Worm (Caenorhabditis elegans): Measurements from ENCODE around the gene C49A9.4.

C49A9.4 gene

ce11 chrIV:6219429-6219828, at the start of gene C49A9.4:
C49A9.4 (plus strand) TSS chrIV:6219693.
- TF ChIP-seq ama-1 (optimal IDR thresholded peaks at IDR 0.05): no peak
- no peak for TF ChIP-seq tra-4 (tag; optimal IDR thresholded peaks at IDR 0.05)
- TF ChIP-seq flt-1 (GFP tag; IDR thresholded peaks at IDR 0.05): no peak
- TF ChIP-seq tbx-37 (GFP tag; conservative IDR thresholded peaks at IDR 0.05): no peak
- no peak for TF ChIP-seq ceh-13 (GFP tag; optimal IDR thresholded peaks at IDR 0.05)
- TF ChIP-seq scrt-1 (GFP tag; IDR thresholded peaks at IDR 0.05): no peak
- TF ChIP-seq hmbx-1 (tag; optimal IDR thresholded peaks at IDR 0.05): no peak
- TF ChIP-seq hnd-1 (tag; optimal IDR thresholded peaks at IDR 0.05): no peak
- no peak for TF ChIP-seq sea-1 (GFP tag; conservative IDR thresholded peaks at IDR 0.05)

- no peak for TF ChIP-seq ceh-36 (tag; optimal IDR thresholded peaks at IDR 0.05)
- TF ChIP-seq flt-1 (GFP tag; IDR thresholded peaks at IDR 0.05): no peak
- no peak for TF ChIP-seq hnd-1 (tag; optimal IDR thresholded peaks at IDR 0.05)
- TF ChIP-seq hmbx-1 (tag; optimal IDR thresholded peaks at IDR 0.05): no peak
- no peak for TF ChIP-seq sea-1 (GFP tag; conservative IDR thresholded peaks at IDR 0.05)
- no peak for TF ChIP-seq tra-4 (tag; optimal IDR thresholded peaks at IDR 0.05)
- TF ChIP-seq B0310.2 (tag; optimal IDR thresholded peaks at IDR 0.05): no peak
- no peak for TF ChIP-seq ama-1 (optimal IDR thresholded peaks at IDR 0.05)
- no peak for TF ChIP-seq ceh-13 (GFP tag; optimal IDR thresholded peaks at IDR 0.05)
- no peak for TF ChIP-seq scrt-1 (GFP tag; IDR thresholded peaks at IDR 0.05)
- no peak for TF ChIP-seq ets-7 (tag; optimal IDR thresholded peaks at IDR 0.05)
- TF ChIP-seq hmg-4 (GFP tag; optimal IDR thresholded peaks at IDR 0.05): no peak
- TF ChIP-seq tbx-11 (GFP tag; IDR thresholded peaks at IDR 0.05): no peak
Observed at ce11 chrIV:6172959-6173358, 46.5 kb upstream of the C49A9.4 start.

ce11 chrIV:6177383-6177782, 42.1 kb upstream of the C49A9.4 start:
- TF ChIP-seq flt-1 (GFP tag; IDR thresholded peaks at IDR 0.05) (no peak), ets-7 (tag; optimal IDR thresholded peaks at IDR 0.05) (no peak), pes-1 (GFP tag; IDR thresholded peaks at IDR 0.05) (no peak), hmg-4 (GFP tag; optimal IDR thresholded peaks at IDR 0.05) (no peak), tbx-37 (GFP tag; conservative IDR thresholded peaks at IDR 0.05) (no peak), hnd-1 (tag; optimal IDR thresholded peaks at IDR 0.05) (no peak), tbx-11 (GFP tag; IDR thresholded peaks at IDR 0.05) (no peak), ama-1 (optimal IDR thresholded peaks at IDR 0.05) (no peak), ceh-36 (tag; optimal IDR thresholded peaks at IDR 0.05) (no peak), B0310.2 (tag; optimal IDR thresholded peaks at IDR 0.05) (no peak), F13C5.2 (tag; optimal IDR thresholded peaks at IDR 0.05) (no peak), aly-1 (tag; optimal IDR thresholded peaks at IDR 0.05) (no peak), scrt-1 (GFP tag; IDR thresholded peaks at IDR 0.05) (no peak), sea-1 (GFP tag; conservative IDR thresholded peaks at IDR 0.05) (no peak), tra-4 (tag; optimal IDR thresholded peaks at IDR 0.05) (no peak), ceh-13 (GFP tag; optimal IDR thresholded peaks at IDR 0.05) (no peak)

- no peak for TF ChIP-seq tbx-37 (GFP tag; conservative IDR thresholded peaks at IDR 0.05)
- TF ChIP-seq hmg-4 (GFP tag; optimal IDR thresholded peaks at IDR 0.05): no peak
- no peak for TF ChIP-seq tra-4 (tag; optimal IDR thresholded peaks at IDR 0.05)
- no peak for TF ChIP-seq B0310.2 (tag; optimal IDR thresholded peaks at IDR 0.05)
- TF ChIP-seq scrt-1 (GFP tag; IDR thresholded peaks at IDR 0.05): no peak
- TF ChIP-seq ama-1 (optimal IDR thresholded peaks at IDR 0.05): no peak
- TF ChIP-seq hnd-1 (tag; optimal IDR thresholded peaks at IDR 0.05): no peak
- no peak for TF ChIP-seq pes-1 (GFP tag; IDR thresholded peaks at IDR 0.05)
- no peak for TF ChIP-seq sea-1 (GFP tag; conservative IDR thresholded peaks at IDR 0.05)
- TF ChIP-seq hmbx-1 (tag; optimal IDR thresholded peaks at IDR 0.05): no peak
- TF ChIP-seq flt-1 (GFP tag; IDR thresholded peaks at IDR 0.05): no peak
- no peak for TF ChIP-seq ceh-13 (GFP tag; optimal IDR thresholded peaks at IDR 0.05)
- no peak for TF ChIP-seq F13C5.2 (tag; optimal IDR thresholded peaks at IDR 0.05)
- TF ChIP-seq tbx-11 (GFP tag; IDR thresholded peaks at IDR 0.05): no peak
- no peak for TF ChIP-seq ets-7 (tag; optimal IDR thresholded peaks at IDR 0.05)
- no peak for TF ChIP-seq ceh-36 (tag; optimal IDR thresholded peaks at IDR 0.05)
- no peak for TF ChIP-seq aly-1 (tag; optimal IDR thresholded peaks at IDR 0.05)
Observed at ce11 chrIV:6183757-6184156, 35.7 kb upstream of the C49A9.4 start, which contains the start of gene unc-77. unc-77 (minus strand) TSS chrIV:6183857.

DNA sequence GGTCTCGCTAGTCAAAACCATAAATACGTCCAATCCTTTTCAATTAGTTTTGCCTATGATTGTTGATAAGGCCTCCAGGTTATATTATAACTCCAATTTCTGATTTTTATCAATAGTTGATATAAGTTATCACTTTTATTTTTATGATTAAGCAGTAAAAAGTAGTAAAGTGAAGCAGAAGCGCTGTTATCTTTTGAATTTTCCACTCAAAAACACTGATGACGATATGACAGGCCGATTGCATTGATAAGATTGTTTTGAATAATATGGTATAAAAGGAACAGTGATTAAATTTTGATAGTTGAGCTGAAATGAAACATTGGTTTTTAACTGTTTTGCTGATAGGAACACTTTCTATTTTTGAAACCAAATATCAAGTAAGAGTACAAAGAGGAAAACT, 33.9 kb upstream of the C49A9.4 start, which contains the start of gene asp-9:
Gene asp-9 (plus strand): TSS at position 312 of the 400 bp plus-strand sequence.
- TF ChIP-seq scrt-1 (GFP tag; IDR thresholded peaks at IDR 0.05): no peak
- TF ChIP-seq ceh-13 (GFP tag; optimal IDR thresholded peaks at IDR 0.05): no peak
- TF ChIP-seq hmg-4 (GFP tag; optimal IDR thresholded peaks at IDR 0.05): no peak
- TF ChIP-seq ama-1 (optimal IDR thresholded peaks at IDR 0.05): no peak
- TF ChIP-seq aly-1 (tag; optimal IDR thresholded peaks at IDR 0.05): no peak
- no peak for TF ChIP-seq hnd-1 (tag; optimal IDR thresholded peaks at IDR 0.05)
- TF ChIP-seq tbx-11 (GFP tag; IDR thresholded peaks at IDR 0.05): no peak
- TF ChIP-seq hmbx-1 (tag; optimal IDR thresholded peaks at IDR 0.05): no peak
- no peak for TF ChIP-seq tra-4 (tag; optimal IDR thresholded peaks at IDR 0.05)
- no peak for TF ChIP-seq F13C5.2 (tag; optimal IDR thresholded peaks at IDR 0.05)
- no peak for TF ChIP-seq B0310.2 (tag; optimal IDR thresholded peaks at IDR 0.05)
- no peak for TF ChIP-seq sea-1 (GFP tag; conservative IDR thresholded peaks at IDR 0.05)
- no peak for TF ChIP-seq ets-7 (tag; optimal IDR thresholded peaks at IDR 0.05)
- TF ChIP-seq flt-1 (GFP tag; IDR thresholded peaks at IDR 0.05): no peak

ce11 chrIV:6187160-6187559, 32.3 kb upstream of the C49A9.4 start:
- TF ChIP-seq flt-1 (GFP tag; IDR thresholded peaks at IDR 0.05): no peak
- no peak for TF ChIP-seq tbx-11 (GFP tag; IDR thresholded peaks at IDR 0.05)

DNA sequence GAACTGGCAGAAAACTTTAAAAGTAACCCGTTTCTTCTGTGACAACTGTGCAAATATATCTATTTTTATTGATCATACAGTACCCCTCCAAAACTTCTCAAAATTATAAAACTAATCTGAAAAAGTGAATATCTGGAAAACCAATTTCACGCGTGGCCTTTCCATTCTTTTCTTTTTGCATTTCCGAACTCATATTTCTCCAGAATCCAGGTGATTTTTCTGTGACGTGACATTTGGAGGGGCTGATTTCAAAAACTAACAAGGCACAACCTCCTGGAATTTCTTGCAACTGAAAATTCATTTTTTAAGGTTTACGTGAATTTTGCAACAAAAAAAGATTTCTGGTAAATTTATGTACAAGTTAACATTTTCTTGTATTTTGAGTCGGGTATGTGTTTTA, 19.2 kb upstream of the C49A9.4 start:
- TF ChIP-seq hnd-1 (tag; optimal IDR thresholded peaks at IDR 0.05): no peak
- no peak for TF ChIP-seq hmbx-1 (tag; optimal IDR thresholded peaks at IDR 0.05)
- no peak for TF ChIP-seq sea-1 (GFP tag; conservative IDR thresholded peaks at IDR 0.05)
- no peak for TF ChIP-seq pes-1 (GFP tag; IDR thresholded peaks at IDR 0.05)
- TF ChIP-seq B0310.2 (tag; optimal IDR thresholded peaks at IDR 0.05): no peak
- no peak for TF ChIP-seq hmg-4 (GFP tag; optimal IDR thresholded peaks at IDR 0.05)
- TF ChIP-seq aly-1 (tag; optimal IDR thresholded peaks at IDR 0.05): no peak
- TF ChIP-seq flt-1 (GFP tag; IDR thresholded peaks at IDR 0.05): no peak
- TF ChIP-seq ceh-13 (GFP tag; optimal IDR thresholded peaks at IDR 0.05): no peak
- no peak for TF ChIP-seq ceh-36 (tag; optimal IDR thresholded peaks at IDR 0.05)
- TF ChIP-seq tbx-37 (GFP tag; conservative IDR thresholded peaks at IDR 0.05): no peak
- TF ChIP-seq ama-1 (optimal IDR thresholded peaks at IDR 0.05): no peak
- no peak for TF ChIP-seq scrt-1 (GFP tag; IDR thresholded peaks at IDR 0.05)
- TF ChIP-seq tbx-11 (GFP tag; IDR thresholded peaks at IDR 0.05): no peak
- no peak for TF ChIP-seq tra-4 (tag; optimal IDR thresholded peaks at IDR 0.05)
- TF ChIP-seq ets-7 (tag; optimal IDR thresholded peaks at IDR 0.05): no peak
- no peak for TF ChIP-seq F13C5.2 (tag; optimal IDR thresholded peaks at IDR 0.05)

Measured in whole organism, early embryonic.